Fruit fly (Drosophila melanogaster): ENCODE results near the gene CG14073.
A peak's percentile ranks its signal among the peaks of the same experiment; 100 is the strongest.

Gene CG14073

DNA sequence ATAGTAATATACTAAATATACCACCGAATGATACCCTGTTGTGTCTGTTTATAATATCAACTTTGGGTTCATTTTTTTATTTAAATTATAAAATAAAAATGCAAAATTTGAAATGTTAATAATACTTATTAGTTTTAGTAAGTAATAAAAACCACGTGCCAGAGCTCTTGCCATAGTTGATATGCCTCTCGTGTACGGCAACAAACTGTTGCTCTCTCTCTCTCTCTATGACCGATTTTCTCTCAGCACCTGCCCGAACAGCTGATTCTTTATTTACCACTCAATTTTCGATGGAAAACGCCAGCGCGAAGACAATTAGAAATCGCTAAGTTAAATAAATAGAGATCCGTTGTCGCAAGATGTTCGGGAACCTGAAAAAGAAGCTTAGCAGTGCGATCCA is 47.0 kb upstream of the CG14073 start, which contains the start of gene Dysb (continued):
- TF ChIP-seq CG6854 (GFP tag; optimal IDR thresholded peaks at IDR 0.05): peak; percentile 68
- peak; percentile 57 for TF ChIP-seq CG30020 (tag; optimal IDR thresholded peaks at IDR 0.05)
- peak; percentile 92 for TF ChIP-seq CG12391 (tag; optimal IDR thresholded peaks at IDR 0.05)
- peak; percentile 73 for TF ChIP-seq peb (GFP tag; IDR thresholded peaks at IDR 0.05)
- TF ChIP-seq CG43689 (GFP tag; IDR thresholded peaks at IDR 0.05): peak; percentile 67; the same call in 1 of the 2 replicates
- peak; percentile 61 for TF ChIP-seq HLHmδ (GFP tag; optimal IDR thresholded peaks at IDR 0.05)
- TF ChIP-seq B-H2 (GFP tag; optimal IDR thresholded peaks at IDR 0.05): peak; percentile 76
- no peak for TF ChIP-seq hb (GFP tag; IDR thresholded peaks at IDR 0.05; ENCODE audit: partially characterized antibody)
- no peak for TF ChIP-seq prd (optimal IDR thresholded peaks at IDR 0.05)
- TF ChIP-seq prd (GFP tag; IDR thresholded peaks at IDR 0.05): peak; percentile 89
- peak; percentile 73 for TF ChIP-seq Vsx1 (GFP tag; optimal IDR thresholded peaks at IDR 0.05)
- TF ChIP-seq BEAF-32 (GFP tag; optimal IDR thresholded peaks at IDR 0.05): no peak
- no peak for TF ChIP-seq bbx (GFP tag; IDR thresholded peaks at IDR 0.05; ENCODE audit: partially characterized antibody)
- peak; percentile 36 for TF ChIP-seq fu2 (GFP tag; optimal IDR thresholded peaks at IDR 0.05)
- TF ChIP-seq ttk (GFP tag; IDR thresholded peaks at IDR 0.05): no peak; the same call in 1 of the 2 replicates
- peak; percentile 69 for TF ChIP-seq croc (GFP tag; conservative IDR thresholded peaks at IDR 0.05)
- peak; percentile 92 for TF ChIP-seq CG9932 (GFP tag; IDR thresholded peaks at IDR 0.05)
- TF ChIP-seq tgo (GFP tag; IDR thresholded peaks at IDR 0.05): peak; percentile 91
- peak; percentile 84 for TF ChIP-seq salm (tag; optimal IDR thresholded peaks at IDR 0.05)
- TF ChIP-seq bab2 (GFP tag; optimal IDR thresholded peaks at IDR 0.05): peak; percentile 74
- no peak for TF ChIP-seq crol (GFP tag; IDR thresholded peaks at IDR 0.05)
- peak; percentile 46 for TF ChIP-seq eyg (GFP tag; optimal IDR thresholded peaks at IDR 0.05)
- TF ChIP-seq crp (GFP tag; optimal IDR thresholded peaks at IDR 0.05): peak; percentile 45 to 85
- no peak for TF ChIP-seq CG8478 (optimal IDR thresholded peaks at IDR 0.05)
- TF ChIP-seq bowl (GFP tag; IDR thresholded peaks at IDR 0.05): peak; percentile 78
- TF ChIP-seq CG2199 (GFP tag; IDR thresholded peaks at IDR 0.05): peak; percentile 63; the same call in 1 of the 3 replicates
- TF ChIP-seq CoRest (tag; optimal IDR thresholded peaks at IDR 0.05): peak; percentile 89
- TF ChIP-seq pros (GFP tag; optimal IDR thresholded peaks at IDR 0.05): no peak
- TF ChIP-seq Doc2 (GFP tag; IDR thresholded peaks at IDR 0.05): no peak
- peak; percentile 90 for TF ChIP-seq CG14441 (GFP tag; IDR thresholded peaks at IDR 0.05)
- TF ChIP-seq CG15073 (GFP tag; optimal IDR thresholded peaks at IDR 0.05): no peak
- peak; percentile 39 for TF ChIP-seq Dip3 (GFP tag; optimal IDR thresholded peaks at IDR 0.05)
- peak; percentile 4 for TF ChIP-seq CG3838 (GFP tag; optimal IDR thresholded peaks at IDR 0.05)
- peak; percentile 97 for TF ChIP-seq row (GFP tag; IDR thresholded peaks at IDR 0.05)
- peak; percentile 86 for TF ChIP-seq NfI (GFP tag; optimal IDR thresholded peaks at IDR 0.05)
- peak; percentile 53 for TF ChIP-seq Atf-2 (GFP tag; optimal IDR thresholded peaks at IDR 0.05)
- peak; percentile 50 for TF ChIP-seq ab (GFP tag; optimal IDR thresholded peaks at IDR 0.05)
- TF ChIP-seq MESR4 (GFP tag; optimal IDR thresholded peaks at IDR 0.05): peak; percentile 51
- no peak for TF ChIP-seq btn (GFP tag; optimal IDR thresholded peaks at IDR 0.05)
- peak; percentile 91 for TF ChIP-seq CG18599 (GFP tag; optimal IDR thresholded peaks at IDR 0.05)
- TF ChIP-seq CG4854 (GFP tag; optimal IDR thresholded peaks at IDR 0.05): peak; percentile 17
- peak; percentile 51 for TF ChIP-seq Jarid2 (GFP tag; optimal IDR thresholded peaks at IDR 0.05)
- peak; percentile 76 for TF ChIP-seq CG4707 (GFP tag; optimal IDR thresholded peaks at IDR 0.05)
- peak; percentile 82 to 84 for TF ChIP-seq Trl (optimal IDR thresholded peaks at IDR 0.05)
- peak; percentile 64 for TF ChIP-seq Trl (GFP tag; optimal IDR thresholded peaks at IDR 0.05)
- peak; percentile 49 for TF ChIP-seq ftz-f1 (GFP tag; optimal IDR thresholded peaks at IDR 0.05)
- TF ChIP-seq lmd (GFP tag; IDR thresholded peaks at IDR 0.05): peak; percentile 85
- TF ChIP-seq CG8388 (GFP tag; optimal IDR thresholded peaks at IDR 0.05): peak; percentile 88
- TF ChIP-seq ssp (GFP tag; IDR thresholded peaks at IDR 0.05): no peak; the same call in none of the 2 replicates
- peak; percentile 92 for TF ChIP-seq CG13296 (GFP tag; optimal IDR thresholded peaks at IDR 0.05)
- TF ChIP-seq D (optimal IDR thresholded peaks at IDR 0.05): no peak
- peak; percentile 80 for TF ChIP-seq D (GFP tag; optimal IDR thresholded peaks at IDR 0.05)

Data from whole organism, embryonic.